Worm (Caenorhabditis elegans) whole organism, young adult: Measurements from ENCODE around the gene srw-84.

Experiments used
- F10E7.11 ChIP-seq: sonication (generic microtip); optimal IDR thresholded peaks from 2 replicates; lab custom pipeline; 2017; ENCODE audit warnings: mild to moderate bottlenecking, missing genetic modification characterization, moderate library complexity, missing compliant biosample characterization
- Y53G8AR.9 ChIP-seq: fragments of 200-800 bp; sonication (Bioruptor generic); conservative IDR thresholded peaks from 2 replicates; pipeline ENCODE4 v1.3.6; 2022; ENCODE audit warnings: missing genetic modification reagents, missing genetic modification characterization, missing compliant biosample characterization
- ama-1 ChIP-seq, 3 experiments: fragments of 150-350 bp in 1 of 3; sonication (generic microtip) in 2 of 3; optimal IDR thresholded peaks; 2 replicates each; lab custom pipeline; 2014 to 2018; ENCODE audit warnings: missing biosample characterization in 2 of 3, missing genetic modification characterization in 2 of 3, missing genetic modification reagents in 2 of 3
- cebp-2 ChIP-seq: fragments of 200-800 bp; sonication (Bioruptor generic); IDR thresholded peaks from 2 replicates; pipeline ENCODE4 v1.3.6; 2022; ENCODE audit warnings: missing genetic modification characterization, missing compliant biosample characterization
- lsy-27 ChIP-seq: sonication (generic microtip); optimal IDR thresholded peaks from 2 replicates; lab custom pipeline; 2017; ENCODE audit warnings: missing genetic modification characterization, mild to moderate bottlenecking, missing compliant biosample characterization, antibody characterized with exemption, missing genotype, borderline replicate concordance; ENCODE audit not compliant: insufficient read depth
- pha-4 ChIP-seq: fragments of 150-350 bp; sonication (generic microtip); optimal IDR thresholded peaks from 2 replicates; lab custom pipeline; 2014; ENCODE audit warnings: missing biosample characterization, missing genetic modification reagents, missing genetic modification characterization
- rcor-1 ChIP-seq: fragments of 200-800 bp; sonication (Bioruptor generic); IDR thresholded peaks from 2 replicates; pipeline ENCODE4 v1.3.6; 2022; ENCODE audit warnings: missing genetic modification reagents, missing genetic modification characterization, missing compliant biosample characterization
- snpc-1.3 ChIP-seq: sonication (generic microtip); optimal IDR thresholded peaks from 2 replicates; lab custom pipeline; 2017; ENCODE audit warnings: missing genetic modification characterization, mild to moderate bottlenecking, missing compliant biosample characterization, antibody characterized with exemption, moderate library complexity, missing genotype, missing genetic modification reagents; ENCODE audit not compliant: insufficient read depth
- unc-62 ChIP-seq: fragments of 150-350 bp; optimal IDR thresholded peaks from 2 replicates; lab custom pipeline; 2014; ENCODE audit warnings: missing biosample characterization, missing genetic modification reagents, missing genetic modification characterization

- TF ChIP-seq unc-62: no peak
- TF ChIP-seq rcor-1 (GFP tag; lab: Robert Waterston, UW): no peak
- TF ChIP-seq lsy-27 (tag; lab: Kevin White, UChicago): no peak
- no peak for TF ChIP-seq snpc-1.3 (tag; lab: Kevin White, UChicago)
- TF ChIP-seq F10E7.11 (tag; lab: Kevin White, UChicago): no peak
- TF ChIP-seq ama-1 (optimal IDR thresholded peaks at IDR 0.05; lab: Kevin White, UChicago): no peak
- TF ChIP-seq ama-1 (GFP tag; optimal IDR thresholded peaks at IDR 0.05; lab: Kevin White, UChicago): no peak
- no peak for TF ChIP-seq cebp-2
- no peak for TF ChIP-seq pha-4 (tag; lab: Kevin White, UChicago)
- TF ChIP-seq Y53G8AR.9 (GFP tag; lab: Robert Waterston, UW): no peak
These were observed 9.3 kb upstream of the srw-84 start for ce11 chrV:19371777-19372176.
